Fruit fly (Drosophila melanogaster) whole organism, adult: Measurements from ENCODE around the gene CG32053.

ENCODE experiments used
- CG12768 ChIP-seq: fragments of 200-800 bp; sonication (Bioruptor generic); optimal IDR thresholded peaks from 2 replicates; lab custom pipeline; 2017; ENCODE audit warnings: missing biosample characterization, missing genetic modification characterization, mild to moderate bottlenecking, moderate library complexity, missing genetic modification reagents
- CG14711 ChIP-seq: fragments of 200-800 bp; sonication (Bioruptor generic); optimal IDR thresholded peaks from 2 replicates; lab custom pipeline; 2018; ENCODE audit warnings: missing biosample characterization, mild to moderate bottlenecking, missing genetic modification characterization, moderate library complexity
- CG7045 ChIP-seq: fragments of 200-800 bp; sonication (Bioruptor generic); optimal IDR thresholded peaks from 2 replicates; lab custom pipeline; 2017; ENCODE audit warnings: missing biosample characterization, mild to moderate bottlenecking, missing genetic modification characterization
- bab1 ChIP-seq: fragments of 200-800 bp; sonication (Bioruptor generic); optimal IDR thresholded peaks from 3 replicates; lab custom pipeline; 2019; ENCODE audit warnings: missing biosample characterization, mild to moderate bottlenecking, missing genetic modification characterization, moderate library complexity
- pad ChIP-seq: fragments of 200-800 bp; sonication (Bioruptor generic); optimal IDR thresholded peaks from 3 replicates; lab custom pipeline; 2017; ENCODE audit warnings: missing biosample characterization, missing genetic modification characterization, mild to moderate bottlenecking, moderate library complexity, missing genetic modification reagents
- tj ChIP-seq: fragments of 200-800 bp; sonication (Bioruptor generic); optimal IDR thresholded peaks from 3 replicates; lab custom pipeline; 2017; ENCODE audit warnings: missing biosample characterization, mild to moderate bottlenecking, missing genetic modification characterization, moderate library complexity

DNA sequence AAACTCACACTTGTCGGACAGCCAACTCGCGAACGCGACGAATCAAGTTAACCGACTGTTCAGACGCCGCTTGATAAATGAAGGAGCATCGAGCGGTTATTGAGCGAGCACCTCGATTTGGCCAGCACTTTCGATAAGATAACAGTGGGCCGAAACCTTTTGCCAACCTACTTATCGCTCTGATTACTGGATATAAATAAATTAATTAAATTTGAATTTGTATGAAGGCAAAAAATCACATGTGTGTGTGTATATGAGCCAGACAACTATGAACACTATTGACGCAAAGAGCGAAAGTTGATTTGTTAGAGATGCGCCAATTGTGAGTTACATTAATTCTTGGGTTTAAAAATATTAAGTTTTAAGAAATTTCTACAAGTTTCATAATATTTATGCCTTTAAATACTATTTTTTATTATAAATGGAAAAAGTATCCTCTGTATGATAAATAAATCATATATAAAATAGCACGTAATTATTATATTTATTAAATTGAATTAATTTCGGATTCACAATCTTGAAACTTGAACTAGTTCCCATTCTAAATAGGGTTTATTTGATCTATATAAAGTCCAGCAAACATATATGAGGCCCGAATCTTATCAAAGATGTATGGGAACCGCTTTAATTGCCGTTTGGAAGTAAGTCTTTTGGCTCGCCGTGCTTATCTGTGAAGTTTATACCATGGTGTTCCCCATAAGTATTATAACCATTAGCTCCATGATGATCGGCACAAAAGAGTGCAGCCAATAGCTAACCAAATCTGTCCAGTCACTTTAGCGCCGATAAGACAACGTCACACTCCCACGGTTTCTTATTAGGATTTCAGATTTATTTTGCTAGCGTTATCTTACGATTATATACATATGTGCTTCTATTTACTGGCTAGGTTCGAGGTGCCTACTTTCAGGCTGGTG lies 2.5 kb downstream of the CG32053 start, which contains the start of gene CG14160:
- TF ChIP-seq tj (GFP tag; lab: Kevin White, UChicago) (no peak), CG7045 (GFP tag; lab: Kevin White, UChicago) (no peak), bab1 (GFP tag; lab: Kevin White, UChicago) (no peak), CG12768 (no peak), CG14711 (tag; lab: Kevin White, UChicago) (peak; percentile 5), pad (no peak)
